Fruit fly (Drosophila melanogaster) whole organism: Measurements from ENCODE around the gene Kua.
A peak's percentile ranks its signal among the peaks of the same experiment; 100 is the strongest.

ENCODE experiments used
- CG8478 ChIP-seq: fragments of >200 bp; optimal IDR thresholded peaks from 2 replicates; lab custom pipeline; 2018; ENCODE audit warnings: inconsistent platforms
- EcR ChIP-seq, 2 experiments: fragments of >200 bp; optimal IDR thresholded peaks; 2 replicates each; lab custom pipeline; 2017; ENCODE audit warnings: missing biosample characterization in 2 of 2, missing genetic modification characterization in 2 of 2, missing genetic modification reagents in 2 of 2
- pan ChIP-seq: fragments of >200 bp; optimal IDR thresholded peaks from 2 replicates; lab custom pipeline; 2017

- no peak for TF ChIP-seq CG8478 (lab: Kevin White, UChicago)
- TF ChIP-seq pan (lab: Kevin White, UChicago), result no peak
- TF ChIP-seq EcR (GFP tag; optimal IDR thresholded peaks at IDR 0.05; lab: Kevin White, UChicago), result peak; percentile 8 to 25
Observed at dm6 chr2L:20084068-20084651, 13.2 kb upstream of the Kua start.
